Worm (Caenorhabditis elegans) whole organism, L1 larva: ENCODE measurements around the gene mab-23.
A peak's percentile ranks its signal among the peaks of the same experiment; 100 is the strongest.

Source experiments
- C16A3.4 ChIP-seq: fragments of 150-350 bp; optimal IDR thresholded peaks from 2 replicates; lab custom pipeline; 2014; ENCODE audit warnings: missing biosample characterization, missing genetic modification characterization
- C34B4.2 ChIP-seq: sonication (generic microtip); optimal IDR thresholded peaks from 2 replicates; lab custom pipeline; 2017; ENCODE audit warnings: mild to moderate bottlenecking, missing genetic modification characterization, missing compliant biosample characterization
- F16B12.6 ChIP-seq: fragments of 150-350 bp; optimal IDR thresholded peaks from 2 replicates; lab custom pipeline; 2014; ENCODE audit warnings: missing biosample characterization, missing genetic modification characterization
- Y116A8C.19 ChIP-seq: sonication (generic microtip); optimal IDR thresholded peaks from 2 replicates; lab custom pipeline; 2016; ENCODE audit warnings: missing compliant biosample characterization, missing genetic modification characterization, borderline replicate concordance
- aha-1 ChIP-seq: fragments of 150-350 bp; optimal IDR thresholded peaks from 2 replicates; lab custom pipeline; 2014; ENCODE audit warnings: missing biosample characterization, missing genetic modification characterization
- alr-1 ChIP-seq: fragments of 200-800 bp; sonication (Bioruptor generic); optimal IDR thresholded peaks from 2 replicates; lab custom pipeline; 2018; ENCODE audit warnings: borderline replicate concordance, mild to moderate bottlenecking, missing genetic modification characterization, missing compliant biosample characterization
- blmp-1 ChIP-seq: fragments of 150-350 bp; optimal IDR thresholded peaks from 2 replicates; lab custom pipeline; 2014; ENCODE audit warnings: missing biosample characterization, missing genetic modification characterization
- ceh-82 ChIP-seq, 3 experiments: fragments of 150-350 bp in 1 of 3; sonication (generic microtip) in 2 of 3; optimal IDR thresholded peaks; 2 replicates each; lab custom pipeline; 2014 to 2017; ENCODE audit warnings: missing biosample characterization in 3 of 3, missing genetic modification characterization in 3 of 3
- ceh-90 ChIP-seq: sonication (generic microtip); optimal IDR thresholded peaks from 2 replicates; lab custom pipeline; 2016; ENCODE audit warnings: missing genetic modification characterization, missing compliant biosample characterization
- dpl-1 ChIP-seq, 3 experiments: fragments of 150-350 bp in 2 of 3; sonication (generic microtip) in 1 of 3; optimal IDR thresholded peaks; 2 replicates each; lab custom pipeline; 2014 to 2017; ENCODE audit warnings: missing biosample characterization in 3 of 3, missing genetic modification characterization in 3 of 3, missing genetic modification reagents in 3 of 3
- dsc-1 ChIP-seq: sonication (generic microtip); optimal IDR thresholded peaks from 2 replicates; lab custom pipeline; 2016; ENCODE audit warnings: mild to moderate bottlenecking, missing genetic modification characterization, missing compliant biosample characterization
- efl-1 ChIP-seq, 4 experiments: fragments of 150-350 bp; optimal IDR thresholded peaks in 3 of 4; peaks in 1 of 4; 1 replicate in 1 of 4; 2 replicates in 3 of 4; lab custom pipeline; 2014; ENCODE audit warnings: missing biosample characterization in 2 of 4, missing genetic modification characterization in 2 of 4, missing genetic modification reagents in 2 of 4
- egl-27 ChIP-seq, 2 experiments: fragments of 150-350 bp in 1 of 2; sonication (generic microtip); optimal IDR thresholded peaks; 3 replicates each; lab custom pipeline; 2017 to 2018; ENCODE audit warnings: missing biosample characterization in 2 of 2, missing genetic modification characterization in 2 of 2, missing genetic modification reagents in 2 of 2
- elt-3 ChIP-seq, 6 experiments: fragments of 150-350 bp in 1 of 6; sonication (generic microtip); optimal IDR thresholded peaks; 2 replicates each; lab custom pipeline; 2017 to 2018; ENCODE audit warnings: missing biosample characterization in 6 of 6, missing genetic modification characterization in 6 of 6, inconsistent platforms in 1 of 6
- fkh-10 ChIP-seq: sonication (generic microtip); optimal IDR thresholded peaks from 2 replicates; lab custom pipeline; 2017; ENCODE audit warnings: missing biosample characterization, missing genetic modification reagents, missing genetic modification characterization
- fkh-4 ChIP-seq: sonication (generic microtip); optimal IDR thresholded peaks from 2 replicates; lab custom pipeline; 2016; ENCODE audit warnings: missing compliant biosample characterization, missing genetic modification characterization, borderline replicate concordance
- fkh-8 ChIP-seq: sonication (generic microtip); optimal IDR thresholded peaks from 2 replicates; lab custom pipeline; 2016; ENCODE audit warnings: mild to moderate bottlenecking, missing genetic modification characterization, missing compliant biosample characterization
- fos-1 ChIP-seq: fragments of 150-350 bp; optimal IDR thresholded peaks from 2 replicates; lab custom pipeline; 2014; ENCODE audit warnings: missing biosample characterization, missing genetic modification characterization
- grh-1 ChIP-seq: fragments of 200-800 bp; sonication (Bioruptor generic); IDR thresholded peaks from 2 replicates; pipeline ENCODE4 v1.3.6; 2022; ENCODE audit warnings: missing genetic modification reagents, missing genetic modification characterization, missing compliant biosample characterization
- hpl-2 ChIP-seq: fragments of 150-350 bp; optimal IDR thresholded peaks from 2 replicates; lab custom pipeline; 2014; ENCODE audit warnings: missing biosample characterization, missing genetic modification reagents, missing genetic modification characterization
- irx-1 ChIP-seq: sonication (generic microtip); optimal IDR thresholded peaks from 2 replicates; lab custom pipeline; 2016; ENCODE audit warnings: missing genetic modification characterization, missing compliant biosample characterization
- isw-1 ChIP-seq: fragments of 200-800 bp; sonication (Bioruptor generic); IDR thresholded peaks from 2 replicates; pipeline ENCODE4 v1.3.6; 2022; ENCODE audit warnings: missing genetic modification characterization, missing compliant biosample characterization
- lin-13 ChIP-seq: fragments of 150-350 bp; optimal IDR thresholded peaks from 2 replicates; lab custom pipeline; 2014; ENCODE audit warnings: missing biosample characterization, missing genetic modification reagents, missing genetic modification characterization
- lin-14 ChIP-seq: fragments of 200-800 bp; sonication (Bioruptor generic); optimal IDR thresholded peaks from 2 replicates; lab custom pipeline; 2018; ENCODE audit warnings: mild to moderate bottlenecking, missing genetic modification characterization, moderate library complexity, missing compliant biosample characterization
- lir-3 ChIP-seq: sonication (generic microtip); optimal IDR thresholded peaks from 2 replicates; lab custom pipeline; 2016; ENCODE audit warnings: mild to moderate bottlenecking, missing genetic modification characterization, moderate library complexity, missing compliant biosample characterization; ENCODE audit not compliant: poor library complexity
- mdl-1 ChIP-seq, 2 experiments: fragments of 150-350 bp; optimal IDR thresholded peaks; 2 replicates each; lab custom pipeline; 2014 to 2017; ENCODE audit warnings: missing biosample characterization in 2 of 2, missing genetic modification characterization in 2 of 2, inconsistent platforms in 1 of 2
- mep-1 ChIP-seq: fragments of 150-350 bp; optimal IDR thresholded peaks from 2 replicates; lab custom pipeline; 2014; ENCODE audit warnings: missing biosample characterization, missing genetic modification characterization
- nhr-11 ChIP-seq: fragments of 150-350 bp; optimal IDR thresholded peaks from 2 replicates; lab custom pipeline; 2014; ENCODE audit warnings: missing biosample characterization, missing genetic modification characterization
- nhr-12 ChIP-seq: sonication (generic microtip); optimal IDR thresholded peaks from 2 replicates; lab custom pipeline; 2017; ENCODE audit warnings: missing biosample characterization, missing genetic modification characterization
- nhr-20 ChIP-seq: sonication (generic microtip); optimal IDR thresholded peaks from 2 replicates; lab custom pipeline; 2016; ENCODE audit warnings: mild to moderate bottlenecking, missing genetic modification characterization, missing compliant biosample characterization
- nhr-71 ChIP-seq: sonication (generic microtip); optimal IDR thresholded peaks from 2 replicates; lab custom pipeline; 2016; ENCODE audit warnings: mild to moderate bottlenecking, missing genetic modification characterization, moderate library complexity, missing compliant biosample characterization
- nhr-77 ChIP-seq: fragments of 150-350 bp; optimal IDR thresholded peaks from 2 replicates; lab custom pipeline; 2014; ENCODE audit warnings: missing biosample characterization, missing genetic modification characterization
- nhr-90 ChIP-seq: sonication (generic microtip); optimal IDR thresholded peaks from 2 replicates; lab custom pipeline; 2016; ENCODE audit warnings: mild to moderate bottlenecking, missing genetic modification characterization, missing compliant biosample characterization; ENCODE audit not compliant: poor library complexity
- rnt-1 ChIP-seq: sonication (generic microtip); optimal IDR thresholded peaks from 2 replicates; lab custom pipeline; 2016; ENCODE audit warnings: mild to moderate bottlenecking, missing genetic modification characterization, moderate library complexity, missing compliant biosample characterization
- skn-1 ChIP-seq: fragments of 150-350 bp; optimal IDR thresholded peaks from 2 replicates; lab custom pipeline; 2014; ENCODE audit warnings: missing biosample characterization, missing genetic modification characterization
- snpc-4 ChIP-seq: fragments of 150-350 bp; optimal IDR thresholded peaks from 2 replicates; lab custom pipeline; 2014; ENCODE audit warnings: missing biosample characterization, missing genetic modification characterization
- sptf-1 ChIP-seq: fragments of 150-350 bp; optimal IDR thresholded peaks from 2 replicates; lab custom pipeline; 2014; ENCODE audit warnings: missing biosample characterization, missing genetic modification characterization
- sup-37 ChIP-seq: fragments of 200-800 bp; sonication (Bioruptor generic); optimal IDR thresholded peaks from 2 replicates; lab custom pipeline; 2018; ENCODE audit warnings: mild to moderate bottlenecking, missing genetic modification characterization, missing compliant biosample characterization
- swsn-7 ChIP-seq: sonication (generic microtip); optimal IDR thresholded peaks from 2 replicates; lab custom pipeline; 2016; ENCODE audit warnings: missing genetic modification characterization, missing compliant biosample characterization
- tbx-2 ChIP-seq: sonication (generic microtip); optimal IDR thresholded peaks from 2 replicates; lab custom pipeline; 2016; ENCODE audit warnings: missing genetic modification characterization, missing compliant biosample characterization
- tlp-1 ChIP-seq: fragments of 150-350 bp; optimal IDR thresholded peaks from 2 replicates; lab custom pipeline; 2014; ENCODE audit warnings: missing biosample characterization, missing genetic modification characterization
- unc-130 ChIP-seq: fragments of 150-350 bp; optimal IDR thresholded peaks from 2 replicates; lab custom pipeline; 2017; ENCODE audit warnings: missing biosample characterization, missing genetic modification characterization, inconsistent platforms
- unc-30 ChIP-seq: sonication (generic microtip); optimal IDR thresholded peaks from 2 replicates; lab custom pipeline; 2017; ENCODE audit warnings: missing biosample characterization, missing genetic modification characterization
- unc-62 ChIP-seq: fragments of 150-350 bp; optimal IDR thresholded peaks from 2 replicates; lab custom pipeline; 2014; ENCODE audit warnings: missing biosample characterization, missing genetic modification reagents, missing genetic modification characterization
- unc-86 ChIP-seq: sonication (generic microtip); optimal IDR thresholded peaks from 2 replicates; lab custom pipeline; 2016; ENCODE audit warnings: missing genetic modification characterization, missing compliant biosample characterization
- zip-4 ChIP-seq: fragments of 200-800 bp; sonication (Bioruptor generic); optimal IDR thresholded peaks from 2 replicates; lab custom pipeline; 2018; ENCODE audit warnings: mild to moderate bottlenecking, missing genetic modification characterization, moderate library complexity, missing compliant biosample characterization
- ztf-4 ChIP-seq: fragments of 150-350 bp; optimal IDR thresholded peaks from 2 replicates; lab custom pipeline; 2014; ENCODE audit warnings: missing biosample characterization, missing genetic modification characterization

The mab-23 gene

ce11 chrV:10667284-10667683, 34.4 kb downstream of the mab-23 start, which contains the start of gene twk-12:
Gene twk-12, plus strand, starts transcription at chrV:10667584.
- TF ChIP-seq sptf-1 (tag; lab: Kevin White, UChicago) (no peak), isw-1 (GFP tag; lab: Robert Waterston, UW) (no peak), F16B12.6 (tag; lab: Kevin White, UChicago) (no peak), efl-1 (optimal IDR thresholded peaks at IDR 0.05; lab: Kevin White, UChicago) (no peak), efl-1 (GFP tag; optimal IDR thresholded peaks at IDR 0.05 in 1 of 2; lab: Kevin White, UChicago) (peak in 1 of 2 experiments; percentile 23), unc-86 (no peak)

DNA sequence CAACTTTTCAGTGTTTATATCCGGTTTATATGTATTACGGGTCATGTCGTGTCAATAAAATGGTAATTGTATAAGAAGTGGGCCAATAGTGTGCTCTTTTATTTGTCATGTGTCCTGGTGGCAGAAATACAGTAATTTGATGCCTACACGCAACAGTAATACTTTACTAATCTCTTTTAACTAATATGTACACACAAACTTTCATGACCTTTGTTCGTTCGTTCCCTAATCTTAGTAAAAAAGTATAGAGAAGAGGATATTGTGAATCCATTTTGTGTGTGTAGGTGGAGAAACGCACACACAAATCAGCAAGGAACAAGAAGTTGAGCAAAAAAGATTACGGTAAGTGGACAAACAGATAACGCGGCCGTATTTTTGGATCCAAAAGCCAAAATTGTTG, 38.0 kb downstream of the mab-23 start:
- TF ChIP-seq Y116A8C.19 (tag; lab: Kevin White, UChicago) (no peak), skn-1 (no peak), nhr-71 (no peak), fos-1 (tag; lab: Kevin White, UChicago) (no peak), mep-1 (no peak), swsn-7 (no peak), rnt-1 (tag; lab: Kevin White, UChicago) (no peak), nhr-12 (tag; lab: Kevin White, UChicago) (no peak), hpl-2 (GFP tag; lab: Kevin White, UChicago) (no peak), fkh-4 (tag; lab: Kevin White, UChicago) (no peak), nhr-77 (no peak), dsc-1 (tag; lab: Kevin White, UChicago) (no peak), lin-13 (GFP tag; lab: Kevin White, UChicago) (no peak), F16B12.6 (tag; lab: Kevin White, UChicago) (no peak), elt-3 (tag; optimal IDR thresholded peaks at IDR 0.05; lab: Kevin White, UChicago) (no peak), unc-62 (GFP tag; lab: Kevin White, UChicago) (no peak), nhr-11 (no peak), egl-27 (tag; optimal IDR thresholded peaks at IDR 0.05; lab: Kevin White, UChicago) (no peak), lir-3 (tag; lab: Kevin White, UChicago) (no peak)

DNA sequence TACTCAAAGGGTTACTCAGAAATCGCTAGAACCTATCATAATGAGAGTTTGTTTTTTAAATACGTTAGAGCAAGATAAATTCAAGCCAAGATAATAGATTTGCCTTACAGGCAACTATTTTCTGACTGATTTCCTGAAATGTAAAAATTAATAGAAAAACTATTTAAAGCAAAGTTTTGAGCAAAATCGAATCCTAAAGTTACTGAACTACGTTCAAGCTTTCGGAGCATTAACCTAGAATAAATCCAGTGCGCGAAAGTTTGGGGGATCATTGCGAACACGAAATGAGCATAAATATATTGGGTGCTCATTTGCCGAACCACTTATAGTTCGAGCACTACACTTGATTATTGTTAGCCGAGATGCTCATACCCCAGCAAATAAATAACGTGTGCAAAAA, 38.8 kb downstream of the mab-23 start, which contains the start of gene ceh-22:
Gene ceh-22, plus strand, starts transcription at position 301 of the 400 bp plus-strand sequence.
- TF ChIP-seq skn-1 = no peak
- no peak for TF ChIP-seq unc-130 (tag; lab: Kevin White, UChicago)
- TF ChIP-seq ceh-82 (tag; optimal IDR thresholded peaks at IDR 0.05; lab: Kevin White, UChicago) = no peak
- TF ChIP-seq mdl-1 (tag; optimal IDR thresholded peaks at IDR 0.05; lab: Kevin White, UChicago) = no peak
- no peak for TF ChIP-seq C16A3.4 (tag; lab: Kevin White, UChicago)
- no peak for TF ChIP-seq blmp-1
- TF ChIP-seq alr-1 = no peak
- no peak for TF ChIP-seq fkh-8 (tag; lab: Kevin White, UChicago)
- TF ChIP-seq nhr-90 (tag; lab: Kevin White, UChicago) = no peak
- TF ChIP-seq lin-14 (GFP tag; lab: Kevin White, UChicago) = no peak

ce11 chrV:10672601-10673000, 39.7 kb downstream of the mab-23 start:
- TF ChIP-seq zip-4 (GFP tag; lab: Kevin White, UChicago) (no peak), aha-1 (tag; lab: Kevin White, UChicago) (no peak), unc-30 (tag; lab: Kevin White, UChicago) (no peak), fkh-10 (GFP tag; lab: Kevin White, UChicago) (no peak), mdl-1 (tag; optimal IDR thresholded peaks at IDR 0.05; lab: Kevin White, UChicago) (no peak), snpc-4 (tag; lab: Kevin White, UChicago) (no peak), blmp-1 (no peak), tbx-2 (tag; lab: Kevin White, UChicago) (peak; percentile 48), tlp-1 (no peak), unc-130 (tag; lab: Kevin White, UChicago) (no peak), sptf-1 (tag; lab: Kevin White, UChicago) (no peak), C16A3.4 (tag; lab: Kevin White, UChicago) (no peak), lin-14 (GFP tag; lab: Kevin White, UChicago) (peak; percentile 39), F16B12.6 (tag; lab: Kevin White, UChicago) (no peak), nhr-20 (tag; lab: Kevin White, UChicago) (peak; percentile 13), dpl-1 (GFP tag; optimal IDR thresholded peaks at IDR 0.05; lab: Kevin White, UChicago) (no peak), nhr-11 (no peak), ceh-90 (tag; lab: Kevin White, UChicago) (no peak), sup-37 (GFP tag; lab: Kevin White, UChicago) (peak; percentile 16), ztf-4 (no peak), irx-1 (tag; lab: Kevin White, UChicago) (no peak), C34B4.2 (tag; lab: Kevin White, UChicago) (no peak), unc-86 (no peak), grh-1 (GFP tag; lab: Robert Waterston, UW) (0 out of 2 replicates have a peak, but pooled peaks have one; percentile 34)
- TF ChIP-seq, all 84 proteins: peak for 5
